Fruit fly (Drosophila melanogaster) Kc167 (cell line): ENCODE results near the gene rux.

Source experiments
- Myc ChIP-seq: fragments of >200 bp; optimal IDR thresholded peaks from 2 replicates; lab custom pipeline; 2017; ENCODE audit warnings: missing external identifiers
- Sin3A ChIP-seq: fragments of >200 bp; optimal IDR thresholded peaks from 2 replicates; lab custom pipeline; 2018; ENCODE audit warnings: missing external identifiers
- h ChIP-seq: fragments of >200 bp; optimal IDR thresholded peaks from 3 replicates; lab custom pipeline; 2018; ENCODE audit warnings: missing external identifiers
- insv ChIP-seq: fragments of >200 bp; optimal IDR thresholded peaks from 3 replicates; lab custom pipeline; 2018; ENCODE audit warnings: missing external identifiers
- psq ChIP-seq: fragments of >200 bp; optimal IDR thresholded peaks from 2 replicates; lab custom pipeline; 2017; ENCODE audit warnings: missing external identifiers
- ttk ChIP-seq: sonication (Bioruptor generic); optimal IDR thresholded peaks from 2 replicates; lab custom pipeline; 2017; ENCODE audit warnings: missing external identifiers

rux gene

DNA sequence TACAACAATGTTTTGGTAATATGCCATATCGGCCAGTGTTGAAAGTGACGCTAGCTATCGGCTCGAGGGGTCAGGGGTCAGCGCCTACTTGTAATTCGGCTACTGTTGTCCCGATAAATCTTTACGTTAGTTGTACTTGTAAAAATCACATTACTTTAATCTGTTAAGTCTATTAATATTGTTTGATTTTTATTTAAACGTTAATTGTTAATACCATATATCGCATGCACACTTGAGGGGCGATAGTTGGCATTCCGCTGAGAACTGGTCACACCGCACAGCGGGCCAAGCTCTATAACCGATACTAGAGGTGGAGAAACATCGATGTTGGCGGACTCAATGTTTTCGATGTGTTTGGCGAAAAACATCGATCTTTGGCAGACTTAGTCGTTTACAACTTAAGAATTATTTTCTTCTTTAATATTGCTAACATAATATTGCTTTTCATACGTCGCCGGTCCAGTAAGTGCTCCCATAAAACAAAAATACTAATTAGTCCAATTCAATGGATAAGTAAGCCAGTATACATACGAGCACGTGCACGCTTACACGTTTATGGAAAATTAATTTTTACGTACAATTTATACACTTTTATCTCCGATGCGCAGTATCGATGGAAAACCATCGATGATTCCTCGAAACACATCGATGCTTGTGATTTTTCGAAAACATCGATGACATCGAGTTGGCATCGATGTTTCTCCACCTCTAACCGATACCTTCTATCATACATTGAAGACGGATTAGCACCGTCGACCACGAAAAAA is at the start of gene rux, which contains the start of gene MCTS1:
TSS of gene rux (minus strand) at position 621 of the 767 bp plus-strand sequence.
TSS of gene MCTS1 (plus strand) at position 713 of the 767 bp plus-strand sequence.
- no peak for TF ChIP-seq Sin3A (lab: Kevin White, UChicago)
- TF ChIP-seq Myc (lab: Kevin White, UChicago), result no peak
- no peak for TF ChIP-seq h
- TF ChIP-seq insv, result no peak
- no peak for TF ChIP-seq psq
- TF ChIP-seq ttk (lab: Kevin White, UChicago), result no peak

DNA sequence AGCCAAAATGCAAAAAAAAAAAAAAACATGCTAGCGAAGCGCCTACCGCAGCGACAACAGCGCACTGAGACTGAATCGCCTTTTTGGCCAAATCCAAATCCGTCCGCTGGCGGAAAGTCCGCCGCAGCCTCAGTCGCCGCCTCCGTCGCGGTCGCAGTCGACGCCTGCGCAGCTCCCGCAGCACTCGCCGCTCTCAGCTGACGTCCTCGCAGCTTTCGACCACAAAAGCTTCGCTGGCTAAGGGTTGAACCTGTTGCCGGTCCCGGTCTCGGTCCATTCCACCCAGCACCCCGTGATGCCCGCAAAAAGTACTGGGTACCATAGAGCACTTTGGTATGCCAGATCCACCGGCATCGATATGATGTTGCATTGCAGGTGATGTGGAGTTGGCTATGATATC is 43.7 kb upstream of the rux start, which contains the start of gene CG4660:
TSS of gene CG4660 (minus strand) at position 77 of the 400 bp plus-strand sequence.
- TF ChIP-seq h, result no peak
- TF ChIP-seq psq, result no peak
- TF ChIP-seq ttk (lab: Kevin White, UChicago), result no peak

DNA sequence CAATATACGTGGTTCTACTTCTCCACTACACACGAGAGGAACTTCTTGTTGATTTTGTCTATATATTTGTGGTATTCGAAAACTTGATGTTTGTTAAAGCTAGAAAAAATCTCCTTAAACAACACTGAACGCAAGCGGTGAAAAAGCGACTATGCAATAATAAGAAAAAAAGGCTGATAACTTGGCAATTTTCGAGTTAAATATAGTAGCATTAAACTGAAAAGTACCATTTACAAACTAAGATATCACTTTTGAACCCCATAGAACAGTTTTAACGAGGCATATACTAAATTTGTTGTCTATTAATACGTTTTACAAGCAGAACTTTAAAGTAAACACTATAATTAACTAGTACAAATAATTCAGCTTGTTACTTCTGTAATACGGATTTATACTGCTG is 40.1 kb upstream of the rux start, which contains the start of gene CG4666:
TSS of gene CG4666 (minus strand) at position 101 of the 400 bp plus-strand sequence.
- TF ChIP-seq psq (no peak), insv (no peak), h (no peak), ttk (lab: Kevin White, UChicago) (no peak), Myc (lab: Kevin White, UChicago) (no peak), Sin3A (lab: Kevin White, UChicago) (no peak)

DNA sequence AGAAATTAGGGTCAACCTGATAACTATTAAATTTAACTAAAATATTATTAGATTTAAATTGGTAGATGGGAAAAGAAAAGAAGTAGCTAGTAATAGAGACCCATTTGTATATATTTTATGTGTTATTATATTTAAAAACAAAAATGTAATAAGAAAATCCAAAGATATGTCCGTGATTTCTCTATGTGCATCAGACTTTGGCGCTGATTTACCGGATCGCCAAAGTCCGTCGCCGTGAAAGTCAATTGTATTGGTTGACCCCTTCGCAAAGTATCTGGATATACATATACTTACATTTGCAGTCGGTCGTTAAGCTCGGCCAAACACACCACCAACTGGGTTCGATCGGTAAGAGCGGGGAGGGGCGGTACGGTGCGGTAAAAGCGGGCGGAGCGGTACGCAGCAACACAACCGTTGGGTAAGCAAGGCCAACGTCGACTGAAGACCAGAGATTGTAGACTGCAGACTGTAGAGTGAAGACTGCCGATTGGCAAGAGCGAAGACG is 39.5 kb upstream of the rux start:
- TF ChIP-seq insv (no peak), Sin3A (lab: Kevin White, UChicago) (no peak), h (no peak), ttk (lab: Kevin White, UChicago) (no peak), psq (no peak), Myc (lab: Kevin White, UChicago) (no peak)

DNA sequence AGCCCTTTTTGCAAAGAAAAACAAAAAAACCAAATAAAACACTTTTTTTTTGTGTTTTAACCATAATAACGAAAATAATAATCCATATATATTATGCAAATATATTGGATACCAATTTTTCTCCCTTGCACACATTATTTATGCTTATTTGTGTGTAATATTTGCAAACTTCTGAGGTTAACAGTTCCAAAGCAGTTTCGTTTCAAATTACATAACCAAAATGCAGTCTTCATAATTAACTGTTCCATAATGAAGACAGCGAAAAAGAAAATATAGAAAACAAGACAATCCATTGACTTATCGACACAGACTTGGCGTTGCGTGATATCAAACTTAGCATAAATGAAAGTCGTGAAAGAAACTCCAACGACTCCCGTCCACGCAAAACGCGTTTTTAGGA is 38.0 kb upstream of the rux start:
- TF ChIP-seq Myc (lab: Kevin White, UChicago), result no peak
- no peak for TF ChIP-seq insv
- TF ChIP-seq psq, result no peak
- TF ChIP-seq h, result no peak

dm6 chrX:6074845-6075244 is 37.2 kb upstream of the rux start, which contains the start of gene Tsp5D:
Gene Tsp5D (minus strand): TSS chrX:6074857.
- TF ChIP-seq ttk (lab: Kevin White, UChicago), result no peak

- TF ChIP-seq psq (no peak), Myc (lab: Kevin White, UChicago) (no peak)
Observed at dm6 chrX:6068714-6069113, 31.1 kb upstream of the rux start.

- no peak for TF ChIP-seq ttk (lab: Kevin White, UChicago)
Observed at dm6 chrX:6067281-6068008, 29.8 kb upstream of the rux start, which contains the start of gene CG5928. Gene CG5928 (plus strand): TSS chrX:6067958.

dm6 chrX:6066316-6066715 is 28.7 kb upstream of the rux start, which contains the start of gene CG43115:
Gene CG43115 (minus strand): TSS chrX:6066416.
- no peak for TF ChIP-seq Myc (lab: Kevin White, UChicago)
- no peak for TF ChIP-seq psq
- no peak for TF ChIP-seq h
- no peak for TF ChIP-seq ttk (lab: Kevin White, UChicago)
- TF ChIP-seq insv, result no peak
- TF ChIP-seq Sin3A (lab: Kevin White, UChicago), result no peak

dm6 chrX:6064508-6064907 is 26.9 kb upstream of the rux start:
- no peak for TF ChIP-seq insv
- no peak for TF ChIP-seq psq

DNA sequence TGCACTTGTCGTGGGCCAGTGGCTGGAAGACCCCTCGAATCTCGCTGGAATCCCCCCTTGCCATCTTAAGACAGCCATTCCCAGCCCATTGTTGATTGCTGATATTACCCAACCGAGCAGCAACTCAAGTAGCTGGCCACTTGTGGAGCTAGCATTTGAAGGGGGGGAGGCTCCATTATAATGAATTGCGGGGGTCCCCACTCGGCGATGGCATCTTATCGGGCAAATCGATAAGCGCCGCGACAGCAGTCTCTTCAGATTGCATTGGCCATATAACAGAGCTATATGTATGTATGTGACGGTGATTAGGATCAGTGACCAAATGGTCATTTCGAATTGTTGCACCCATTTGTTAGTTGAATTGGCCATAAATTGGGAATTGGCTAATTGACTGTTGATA is 24.6 kb upstream of the rux start:
- no peak for TF ChIP-seq Sin3A (lab: Kevin White, UChicago)
- no peak for TF ChIP-seq h
- no peak for TF ChIP-seq ttk (lab: Kevin White, UChicago)
- no peak for TF ChIP-seq psq
- no peak for TF ChIP-seq Myc (lab: Kevin White, UChicago)
- TF ChIP-seq insv, result no peak

DNA sequence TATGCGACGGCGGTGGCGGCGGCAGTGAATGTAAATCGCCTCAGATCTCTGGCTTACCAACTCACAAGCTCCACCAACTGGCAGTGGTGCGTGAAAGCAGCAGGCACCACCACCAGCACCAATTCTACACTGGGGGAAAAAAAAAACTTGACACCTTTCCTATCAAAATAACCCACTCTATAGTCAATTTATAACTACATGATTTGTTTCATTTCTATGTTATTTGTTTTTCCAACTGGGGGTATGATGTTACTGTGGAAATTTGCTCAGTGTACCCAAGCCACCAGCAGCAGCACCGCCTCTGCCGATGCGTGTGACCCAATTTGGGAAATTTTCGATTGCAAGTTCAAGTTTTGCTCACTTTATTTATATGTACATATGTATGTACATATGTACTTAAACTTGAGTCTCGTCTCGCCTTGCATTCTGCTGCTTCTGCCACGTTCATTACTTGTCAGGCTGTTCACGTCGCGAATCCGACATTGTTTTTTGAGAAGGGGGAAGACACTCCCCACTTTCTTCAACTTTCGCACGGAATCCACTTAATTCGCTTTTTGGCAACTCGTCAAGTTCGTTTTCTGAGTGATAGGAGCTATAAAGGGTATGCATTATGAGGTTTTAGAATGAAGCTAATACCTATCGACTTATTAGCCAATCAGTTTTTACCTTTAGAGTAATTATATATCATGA is 21.7 kb upstream of the rux start:
- TF ChIP-seq ttk (lab: Kevin White, UChicago), result no peak

DNA sequence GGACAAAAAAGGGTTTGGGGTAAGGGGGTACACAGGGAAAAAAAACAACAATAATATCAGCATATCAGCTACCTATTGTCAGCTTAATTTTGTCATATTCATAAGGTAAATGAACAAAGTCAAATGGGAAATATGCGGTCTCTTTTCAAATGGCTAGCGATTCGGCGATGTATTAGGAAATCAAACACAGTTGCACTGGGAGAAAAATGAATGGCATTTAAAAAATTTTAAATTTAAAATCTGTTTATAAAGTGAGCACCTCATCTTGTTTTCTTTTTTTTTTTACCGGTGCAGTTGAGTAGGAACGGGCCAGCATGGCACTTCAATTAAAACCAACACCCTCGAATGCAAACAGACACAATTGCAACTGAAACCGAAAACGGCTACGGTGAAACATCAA is 16.4 kb upstream of the rux start:
- TF ChIP-seq ttk (lab: Kevin White, UChicago), result no peak
- no peak for TF ChIP-seq psq
- TF ChIP-seq insv, result no peak
- TF ChIP-seq Sin3A (lab: Kevin White, UChicago), result no peak
- TF ChIP-seq Myc (lab: Kevin White, UChicago), result no peak
- TF ChIP-seq h, result no peak
